Fruit fly (Drosophila melanogaster): Measurements from ENCODE around the gene CG3552.

Gene CG3552

dm6 chr3L:9410030-9410589, 46.0 kb upstream of the CG3552 start (continued):
- no peak for TF ChIP-seq HmgZ (tag; optimal IDR thresholded peaks at IDR 0.05)
- TF ChIP-seq CG16779 (GFP tag; IDR thresholded peaks at IDR 0.05) = 0 out of 2 replicates have a peak, but pooled peaks have one; percentile 22
- no peak for TF ChIP-seq fd3F (GFP tag; optimal IDR thresholded peaks at IDR 0.05)
- TF ChIP-seq corto (GFP tag; optimal IDR thresholded peaks at IDR 0.05) = no peak
- TF ChIP-seq hb (GFP tag; IDR thresholded peaks at IDR 0.05; ENCODE audit: partially characterized antibody) = no peak
- TF ChIP-seq CG1603 (tag; optimal IDR thresholded peaks at IDR 0.05) = no peak
- TF ChIP-seq Max (GFP tag; optimal IDR thresholded peaks at IDR 0.05) = no peak
- peak; percentile 26 for TF ChIP-seq MESR4 (GFP tag; optimal IDR thresholded peaks at IDR 0.05)
- TF ChIP-seq Awh (GFP tag; IDR thresholded peaks at IDR 0.05) = no peak
- peak; percentile 75 for TF ChIP-seq CG8478 (optimal IDR thresholded peaks at IDR 0.05)
- TF ChIP-seq cato (GFP tag; optimal IDR thresholded peaks at IDR 0.05; ENCODE audit: borderline replicate concordance) = no peak
- TF ChIP-seq CG3163 (GFP tag; optimal IDR thresholded peaks at IDR 0.05) = no peak
- TF ChIP-seq CG10543 (GFP tag; optimal IDR thresholded peaks at IDR 0.05) = no peak
- TF ChIP-seq row (GFP tag; IDR thresholded peaks at IDR 0.05) = no peak
- TF ChIP-seq inv (GFP tag; IDR thresholded peaks at IDR 0.05; ENCODE audit: partially characterized antibody) = no peak
- TF ChIP-seq MBD-R2 (GFP tag; IDR thresholded peaks at IDR 0.05) = no peak
- no peak for TF ChIP-seq cad (GFP tag; optimal IDR thresholded peaks at IDR 0.05)
- no peak for TF ChIP-seq vvl (GFP tag; IDR thresholded peaks at IDR 0.05)
- TF ChIP-seq CG9437 (GFP tag; optimal IDR thresholded peaks at IDR 0.05) = no peak
- no peak for TF ChIP-seq dimm (GFP tag; IDR thresholded peaks at IDR 0.05)
- TF ChIP-seq cg (GFP tag; optimal IDR thresholded peaks at IDR 0.05) = peak; percentile 94
- TF ChIP-seq Ravus (GFP tag; IDR thresholded peaks at IDR 0.05) = no peak
- no peak for TF ChIP-seq Jarid2 (GFP tag; optimal IDR thresholded peaks at IDR 0.05)
- no peak for TF ChIP-seq oc (tag; optimal IDR thresholded peaks at IDR 0.05)
- no peak for TF ChIP-seq luna (GFP tag; optimal IDR thresholded peaks at IDR 0.05)
- TF ChIP-seq CG12391 (tag; optimal IDR thresholded peaks at IDR 0.05) = no peak
- peak; percentile 64 for TF ChIP-seq crol (GFP tag; IDR thresholded peaks at IDR 0.05)
- no peak for TF ChIP-seq chn (GFP tag; optimal IDR thresholded peaks at IDR 0.05)
- TF ChIP-seq CG32772 (GFP tag; IDR thresholded peaks at IDR 0.05) = no peak
- TF ChIP-seq CG8290 (GFP tag; optimal IDR thresholded peaks at IDR 0.05) = no peak
- no peak for TF ChIP-seq CG8290 (tag; optimal IDR thresholded peaks at IDR 0.05)
- no peak for TF ChIP-seq CG6854 (GFP tag; optimal IDR thresholded peaks at IDR 0.05)
- TF ChIP-seq CG7271 (tag; optimal IDR thresholded peaks at IDR 0.05) = no peak
- TF ChIP-seq pan (optimal IDR thresholded peaks at IDR 0.05) = no peak
- no peak for TF ChIP-seq pan (GFP tag; optimal IDR thresholded peaks at IDR 0.05 in 1 of 2, IDR thresholded peaks at IDR 0.05 in 1 of 2)
- TF ChIP-seq lola (GFP tag; optimal IDR thresholded peaks at IDR 0.05) = no peak
- TF ChIP-seq cas (GFP tag; IDR thresholded peaks at IDR 0.05) = no peak
- TF ChIP-seq CG33213 (GFP tag; optimal IDR thresholded peaks at IDR 0.05) = no peak
- TF ChIP-seq ham (GFP tag; IDR thresholded peaks at IDR 0.05) = no peak
- no peak for TF ChIP-seq CG2678 (tag; optimal IDR thresholded peaks at IDR 0.05)
- TF ChIP-seq gro (GFP tag; optimal IDR thresholded peaks at IDR 0.05) = no peak

- TF ChIP-seq Antp (GFP tag; optimal IDR thresholded peaks at IDR 0.05) (peak; percentile 48), wdn (GFP tag; IDR thresholded peaks at IDR 0.05) (peak; percentile 55; the same call in 1 of the 2 replicates), row (GFP tag; IDR thresholded peaks at IDR 0.05) (peak; percentile 95), Hey (tag; optimal IDR thresholded peaks at IDR 0.05) (no peak), btn (GFP tag; optimal IDR thresholded peaks at IDR 0.05) (no peak), Scr (GFP tag; IDR thresholded peaks at IDR 0.05; ENCODE audit: partially characterized antibody) (peak; percentile 41; the same call in 1 of the 2 replicates), Doc2 (GFP tag; IDR thresholded peaks at IDR 0.05) (no peak), stwl (tag; optimal IDR thresholded peaks at IDR 0.05) (peak; percentile 73), lmd (GFP tag; IDR thresholded peaks at IDR 0.05) (peak; percentile 81), CG16815 (GFP tag; optimal IDR thresholded peaks at IDR 0.05) (peak; percentile 70), otp (GFP tag; IDR thresholded peaks at IDR 0.05) (peak; percentile 74; the same call in 1 of the 3 replicates), Chrac-16 (GFP tag; optimal IDR thresholded peaks at IDR 0.05) (peak; percentile 85), CG14710 (tag; optimal IDR thresholded peaks at IDR 0.05) (peak; percentile 90)
Observed at dm6 chr3L:9410754-9411423, 45.2 kb upstream of the CG3552 start, which contains the start of the genes CG4022 and Cpsf5. CG4022 (minus strand) TSS chr3L:9410832. Cpsf5 (plus strand) TSS chr3L:9411038.

Measured in whole organism, embryonic.